Worm (Caenorhabditis elegans) whole organism, late embryonic: ENCODE results near the gene K02E11.5.

Experiments
- F13H6.1 ChIP-seq: sonication (generic microtip); optimal IDR thresholded peaks from 2 replicates; lab custom pipeline; 2016; ENCODE audit warnings: missing genetic modification characterization, missing compliant biosample characterization
- ama-1 ChIP-seq: fragments of 150-350 bp; optimal IDR thresholded peaks from 2 replicates; lab custom pipeline; 2014
- ceh-31 ChIP-seq: sonication (generic microtip); optimal IDR thresholded peaks from 2 replicates; lab custom pipeline; 2016; ENCODE audit warnings: missing genetic modification characterization, missing compliant biosample characterization
- ceh-34 ChIP-seq: sonication (generic microtip); optimal IDR thresholded peaks from 2 replicates; lab custom pipeline; 2016; ENCODE audit warnings: mild to moderate bottlenecking, missing genetic modification characterization, missing compliant biosample characterization
- elt-2 ChIP-seq: sonication (generic microtip); optimal IDR thresholded peaks from 2 replicates; lab custom pipeline; 2016; ENCODE audit warnings: missing genetic modification reagents, missing genetic modification characterization, missing compliant biosample characterization
- gmeb-2 ChIP-seq: sonication (generic microtip); optimal IDR thresholded peaks from 2 replicates; lab custom pipeline; 2016; ENCODE audit warnings: missing genetic modification characterization, inconsistent platforms, missing compliant biosample characterization
- nfya-1 ChIP-seq: sonication (generic microtip); optimal IDR thresholded peaks from 2 replicates; lab custom pipeline; 2017; ENCODE audit warnings: missing genetic modification characterization, mild to moderate bottlenecking, missing compliant biosample characterization, antibody characterized with exemption, moderate library complexity
- nhr-11 ChIP-seq: fragments of 150-350 bp; optimal IDR thresholded peaks from 2 replicates; lab custom pipeline; 2014; ENCODE audit warnings: missing biosample characterization, missing genetic modification characterization
- pha-4 ChIP-seq: fragments of 150-350 bp; optimal IDR thresholded peaks from 2 replicates; lab custom pipeline; 2018; ENCODE audit warnings: missing biosample characterization, missing genetic modification reagents, missing genetic modification characterization
- ref-2 ChIP-seq: sonication (generic microtip); optimal IDR thresholded peaks from 2 replicates; lab custom pipeline; 2016; ENCODE audit warnings: missing genetic modification characterization, missing compliant biosample characterization
- rnt-1 ChIP-seq: sonication (generic microtip); optimal IDR thresholded peaks from 2 replicates; lab custom pipeline; 2016; ENCODE audit warnings: missing genetic modification characterization, missing compliant biosample characterization
- zip-5 ChIP-seq: sonication (generic microtip); optimal IDR thresholded peaks from 2 replicates; lab custom pipeline; 2016; ENCODE audit warnings: missing genetic modification characterization, missing compliant biosample characterization

- no peak for TF ChIP-seq nhr-11 (tag; lab: Kevin White, UChicago)
- no peak for TF ChIP-seq zip-5 (tag; lab: Kevin White, UChicago)
- no peak for TF ChIP-seq ceh-34 (tag; lab: Kevin White, UChicago)
- TF ChIP-seq pha-4 (tag; lab: Kevin White, UChicago): no peak
- TF ChIP-seq gmeb-2 (tag; lab: Kevin White, UChicago): no peak
- no peak for TF ChIP-seq rnt-1 (tag; lab: Kevin White, UChicago)
- TF ChIP-seq ama-1 (lab: Kevin White, UChicago): no peak
- no peak for TF ChIP-seq ref-2
- TF ChIP-seq elt-2: no peak
- TF ChIP-seq nfya-1 (tag; lab: Kevin White, UChicago): no peak
- no peak for TF ChIP-seq F13H6.1 (tag; lab: Kevin White, UChicago)
- TF ChIP-seq ceh-31 (tag; lab: Kevin White, UChicago): no peak
These were observed 27.7 kb downstream of the K02E11.5 start, which contains the start of gene srt-33 for ce11 chrV:14279777-14280176.
